Fruit fly (Drosophila melanogaster) whole organism, embryonic: ENCODE results near the gene Surf1.

ENCODE experiments used
- CG8478 ChIP-seq: fragments of >200 bp; optimal IDR thresholded peaks from 2 replicates; lab custom pipeline; 2018
- ato ChIP-seq: fragments of 200-800 bp; sonication (Bioruptor generic); IDR thresholded peaks from 2 replicates; pipeline ENCODE4 v1.3.6; 2022; ENCODE audit warnings: missing biosample characterization, missing genetic modification characterization; ENCODE audit not compliant: partially characterized antibody
- dmrt11E ChIP-seq: fragments of 200-800 bp; sonication (Bioruptor generic); optimal IDR thresholded peaks from 3 replicates; lab custom pipeline; 2018; ENCODE audit warnings: missing biosample characterization, mild to moderate bottlenecking, missing genetic modification characterization, moderate library complexity
- h ChIP-seq: fragments of >200 bp; optimal IDR thresholded peaks from 2 replicates; lab custom pipeline; 2017
- pros ChIP-seq: fragments of 200-800 bp; sonication (Bioruptor generic); optimal IDR thresholded peaks from 3 replicates; lab custom pipeline; 2019; ENCODE audit warnings: missing biosample characterization, mild to moderate bottlenecking, missing genetic modification characterization, moderate library complexity
- stc ChIP-seq: fragments of 200-800 bp; sonication (Bioruptor generic); IDR thresholded peaks from 2 replicates; pipeline ENCODE4 v1.3.6; 2022; ENCODE audit warnings: missing biosample characterization, missing genetic modification characterization
- tio ChIP-seq: fragments of 200-800 bp; sonication (Bioruptor generic); optimal IDR thresholded peaks from 2 replicates; lab custom pipeline; 2017; ENCODE audit warnings: missing biosample characterization, missing genetic modification characterization, inconsistent platforms
- wek ChIP-seq: fragments of 200-800 bp; sonication (Bioruptor generic); optimal IDR thresholded peaks from 3 replicates; lab custom pipeline; 2018; ENCODE audit warnings: missing biosample characterization, mild to moderate bottlenecking, missing genetic modification characterization, moderate library complexity

- TF ChIP-seq stc (GFP tag; lab: Robert Waterston, UW) (no peak), tio (GFP tag; lab: Kevin White, UChicago) (no peak), h (lab: Kevin White, UChicago) (no peak), wek (GFP tag; lab: Kevin White, UChicago) (no peak), dmrt11E (tag; lab: Kevin White, UChicago) (no peak), pros (GFP tag; lab: Kevin White, UChicago) (no peak), CG8478 (lab: Kevin White, UChicago) (no peak), ato (GFP tag; lab: Robert Waterston, UW) (no peak)
Observed at dm6 chr3L:6995364-6995749, 37.2 kb downstream of the Surf1 start.
